Worm (Caenorhabditis elegans): ENCODE results near the gene C46F11.5.

Gene C46F11.5

ce11 chrIII:3650677-3651315 is 6.6 kb downstream of the C46F11.5 start, which contains the start of the genes madf-8 and gsr-1:
Gene madf-8 (minus strand): TSS chrIII:3650832.
Gene gsr-1 (plus strand): TSS chrIII:3650907.
- TF ChIP-seq flt-1 (GFP tag; IDR thresholded peaks at IDR 0.05) (no peak), B0310.2 (tag; optimal IDR thresholded peaks at IDR 0.05) (no peak)

- no peak for TF ChIP-seq ama-1 (optimal IDR thresholded peaks at IDR 0.05)
- TF ChIP-seq aly-1 (tag; optimal IDR thresholded peaks at IDR 0.05): no peak
These were observed 7.1 kb downstream of the C46F11.5 start for ce11 chrIII:3650266-3650665.

ce11 chrIII:3649305-3649704 is 8.1 kb downstream of the C46F11.5 start:
- no peak for TF ChIP-seq aly-1 (tag; optimal IDR thresholded peaks at IDR 0.05)
- TF ChIP-seq ceh-13 (GFP tag; optimal IDR thresholded peaks at IDR 0.05): no peak
- no peak for TF ChIP-seq tbx-37 (GFP tag; conservative IDR thresholded peaks at IDR 0.05)
- TF ChIP-seq ceh-36 (tag; optimal IDR thresholded peaks at IDR 0.05): no peak
- TF ChIP-seq tbx-11 (GFP tag; IDR thresholded peaks at IDR 0.05): no peak
- TF ChIP-seq ama-1 (optimal IDR thresholded peaks at IDR 0.05): no peak
- no peak for TF ChIP-seq sea-1 (GFP tag; conservative IDR thresholded peaks at IDR 0.05)
- no peak for TF ChIP-seq tra-4 (tag; optimal IDR thresholded peaks at IDR 0.05)
- no peak for TF ChIP-seq B0310.2 (tag; optimal IDR thresholded peaks at IDR 0.05)
- no peak for TF ChIP-seq F13C5.2 (tag; optimal IDR thresholded peaks at IDR 0.05)
- no peak for TF ChIP-seq flt-1 (GFP tag; IDR thresholded peaks at IDR 0.05)
- TF ChIP-seq hnd-1 (tag; optimal IDR thresholded peaks at IDR 0.05): no peak
- TF ChIP-seq ets-7 (tag; optimal IDR thresholded peaks at IDR 0.05): no peak
- TF ChIP-seq hmbx-1 (tag; optimal IDR thresholded peaks at IDR 0.05): no peak
- TF ChIP-seq scrt-1 (GFP tag; IDR thresholded peaks at IDR 0.05): no peak
- TF ChIP-seq pes-1 (GFP tag; IDR thresholded peaks at IDR 0.05): no peak

- TF ChIP-seq tra-4 (tag; optimal IDR thresholded peaks at IDR 0.05): no peak
- no peak for TF ChIP-seq hnd-1 (tag; optimal IDR thresholded peaks at IDR 0.05)
- no peak for TF ChIP-seq scrt-1 (GFP tag; IDR thresholded peaks at IDR 0.05)
- TF ChIP-seq ets-7 (tag; optimal IDR thresholded peaks at IDR 0.05): no peak
- no peak for TF ChIP-seq hmbx-1 (tag; optimal IDR thresholded peaks at IDR 0.05)
- no peak for TF ChIP-seq hmg-4 (GFP tag; optimal IDR thresholded peaks at IDR 0.05)
- no peak for TF ChIP-seq ceh-13 (GFP tag; optimal IDR thresholded peaks at IDR 0.05)
- TF ChIP-seq tbx-37 (GFP tag; conservative IDR thresholded peaks at IDR 0.05): no peak
These were observed 13.3 kb downstream of the C46F11.5 start, which contains the start of gene unc-93 for ce11 chrIII:3644075-3644474. Gene unc-93 (plus strand): TSS chrIII:3644375.

ce11 chrIII:3643602-3644001 is 13.8 kb downstream of the C46F11.5 start:
- no peak for TF ChIP-seq F13C5.2 (tag; optimal IDR thresholded peaks at IDR 0.05)
- no peak for TF ChIP-seq flt-1 (GFP tag; IDR thresholded peaks at IDR 0.05)
- no peak for TF ChIP-seq hmbx-1 (tag; optimal IDR thresholded peaks at IDR 0.05)
- TF ChIP-seq B0310.2 (tag; optimal IDR thresholded peaks at IDR 0.05): no peak
- no peak for TF ChIP-seq hnd-1 (tag; optimal IDR thresholded peaks at IDR 0.05)
- no peak for TF ChIP-seq ets-7 (tag; optimal IDR thresholded peaks at IDR 0.05)
- TF ChIP-seq ceh-13 (GFP tag; optimal IDR thresholded peaks at IDR 0.05): no peak
- TF ChIP-seq tbx-37 (GFP tag; conservative IDR thresholded peaks at IDR 0.05): no peak
- TF ChIP-seq sea-1 (GFP tag; conservative IDR thresholded peaks at IDR 0.05): no peak
- no peak for TF ChIP-seq tra-4 (tag; optimal IDR thresholded peaks at IDR 0.05)
- TF ChIP-seq tbx-11 (GFP tag; IDR thresholded peaks at IDR 0.05): no peak
- TF ChIP-seq ama-1 (optimal IDR thresholded peaks at IDR 0.05): no peak
- no peak for TF ChIP-seq scrt-1 (GFP tag; IDR thresholded peaks at IDR 0.05)
- no peak for TF ChIP-seq hmg-4 (GFP tag; optimal IDR thresholded peaks at IDR 0.05)

ce11 chrIII:3637251-3637989 is 20.0 kb downstream of the C46F11.5 start:
- no peak for TF ChIP-seq sea-1 (GFP tag; conservative IDR thresholded peaks at IDR 0.05)
- TF ChIP-seq tra-4 (tag; optimal IDR thresholded peaks at IDR 0.05): no peak
- TF ChIP-seq tbx-37 (GFP tag; conservative IDR thresholded peaks at IDR 0.05): no peak
- TF ChIP-seq scrt-1 (GFP tag; IDR thresholded peaks at IDR 0.05): no peak
- no peak for TF ChIP-seq hmbx-1 (tag; optimal IDR thresholded peaks at IDR 0.05)
- no peak for TF ChIP-seq hnd-1 (tag; optimal IDR thresholded peaks at IDR 0.05)
- TF ChIP-seq F13C5.2 (tag; optimal IDR thresholded peaks at IDR 0.05): no peak
- TF ChIP-seq tbx-11 (GFP tag; IDR thresholded peaks at IDR 0.05): no peak
- TF ChIP-seq aly-1 (tag; optimal IDR thresholded peaks at IDR 0.05): no peak
- no peak for TF ChIP-seq B0310.2 (tag; optimal IDR thresholded peaks at IDR 0.05)

ce11 chrIII:3635844-3636243 is 21.6 kb downstream of the C46F11.5 start, which contains the start of gene rilp-1:
Gene rilp-1 (plus strand): TSS chrIII:3636144.
- TF ChIP-seq scrt-1 (GFP tag; IDR thresholded peaks at IDR 0.05) (no peak), tra-4 (tag; optimal IDR thresholded peaks at IDR 0.05) (no peak), ets-7 (tag; optimal IDR thresholded peaks at IDR 0.05) (no peak), tbx-11 (GFP tag; IDR thresholded peaks at IDR 0.05) (no peak), aly-1 (tag; optimal IDR thresholded peaks at IDR 0.05) (no peak), ama-1 (optimal IDR thresholded peaks at IDR 0.05) (no peak), hmg-4 (GFP tag; optimal IDR thresholded peaks at IDR 0.05) (no peak), sea-1 (GFP tag; conservative IDR thresholded peaks at IDR 0.05) (no peak), tbx-37 (GFP tag; conservative IDR thresholded peaks at IDR 0.05) (no peak), B0310.2 (tag; optimal IDR thresholded peaks at IDR 0.05) (no peak), F13C5.2 (tag; optimal IDR thresholded peaks at IDR 0.05) (no peak), hnd-1 (tag; optimal IDR thresholded peaks at IDR 0.05) (no peak), flt-1 (GFP tag; IDR thresholded peaks at IDR 0.05) (no peak), pes-1 (GFP tag; IDR thresholded peaks at IDR 0.05) (no peak), ceh-36 (tag; optimal IDR thresholded peaks at IDR 0.05) (no peak), ceh-13 (GFP tag; optimal IDR thresholded peaks at IDR 0.05) (no peak), hmbx-1 (tag; optimal IDR thresholded peaks at IDR 0.05) (no peak)
